Worm (Caenorhabditis elegans) whole organism, L4 larva: ENCODE measurements around the gene unc-17.

Experiments
- R02D3.7 ChIP-seq: fragments of 150-350 bp; sonication (generic microtip); optimal IDR thresholded peaks from 3 replicates; lab custom pipeline; 2014; ENCODE audit warnings: missing biosample characterization, missing genetic modification characterization
- cey-2 ChIP-seq: sonication (generic microtip); optimal IDR thresholded peaks from 3 replicates; lab custom pipeline; 2017; ENCODE audit warnings: missing genetic modification characterization, mild to moderate bottlenecking, missing compliant biosample characterization, antibody characterized with exemption, borderline replicate concordance; ENCODE audit not compliant: insufficient read depth
- ctbp-1 ChIP-seq: fragments of 200-800 bp; sonication (Bioruptor generic); IDR thresholded peaks from 2 replicates; pipeline ENCODE4 v1.3.6; 2022; ENCODE audit warnings: missing genetic modification reagents, missing genetic modification characterization, missing compliant biosample characterization
- daf-16 ChIP-seq, 3 experiments: sonication (generic microtip); optimal IDR thresholded peaks; 2 replicates each; lab custom pipeline; 2016 to 2017; ENCODE audit warnings: missing genetic modification characterization in 3 of 3, missing genetic modification reagents in 3 of 3, mild to moderate bottlenecking in 2 of 3, missing compliant biosample characterization in 2 of 3, missing biosample characterization in 1 of 3, moderate library complexity in 1 of 3
- egl-27 ChIP-seq: sonication (generic microtip); optimal IDR thresholded peaks from 3 replicates; lab custom pipeline; 2017; ENCODE audit warnings: missing biosample characterization, missing genetic modification reagents, missing genetic modification characterization
- jun-1 ChIP-seq: fragments of 150-350 bp; optimal IDR thresholded peaks from 2 replicates; lab custom pipeline; 2014; ENCODE audit warnings: missing biosample characterization, missing genetic modification reagents, missing genetic modification characterization
- mxl-3 ChIP-seq: fragments of 200-800 bp; sonication (Bioruptor generic); optimal IDR thresholded peaks from 2 replicates; lab custom pipeline; 2018; ENCODE audit warnings: mild to moderate bottlenecking, missing genetic modification characterization, missing compliant biosample characterization
- nhr-28 ChIP-seq: fragments of 150-350 bp; optimal IDR thresholded peaks from 2 replicates; lab custom pipeline; 2014; ENCODE audit warnings: missing biosample characterization, missing genetic modification characterization
- saeg-2 ChIP-seq: fragments of 200-800 bp; sonication (Bioruptor generic); IDR thresholded peaks from 2 replicates; pipeline ENCODE4 v1.3.6; 2022; ENCODE audit warnings: missing genetic modification reagents, missing genetic modification characterization, missing compliant biosample characterization
- unc-130 ChIP-seq: sonication (generic microtip); optimal IDR thresholded peaks from 2 replicates; lab custom pipeline; 2016; ENCODE audit warnings: missing genetic modification reagents, missing genetic modification characterization, missing compliant biosample characterization

ce11 chrIV:3662863-3663262 is 38.4 kb upstream of the unc-17 start:
- TF ChIP-seq saeg-2 (no peak), ctbp-1 (no peak), egl-27 (tag; lab: Kevin White, UChicago) (no peak), mxl-3 (no peak), R02D3.7 (tag; lab: Kevin White, UChicago) (no peak), cey-2 (tag; lab: Kevin White, UChicago) (no peak), jun-1 (tag; lab: Kevin White, UChicago) (no peak), daf-16 (GFP tag; optimal IDR thresholded peaks at IDR 0.05; lab: Kevin White, UChicago) (no peak), daf-16 (tag; optimal IDR thresholded peaks at IDR 0.05; lab: Kevin White, UChicago) (no peak), nhr-28 (no peak), unc-130 (GFP tag; lab: Kevin White, UChicago) (no peak)
